Worm (Caenorhabditis elegans): ENCODE data around the gene Y24D9A.7.

The Y24D9A.7 gene

DNA sequence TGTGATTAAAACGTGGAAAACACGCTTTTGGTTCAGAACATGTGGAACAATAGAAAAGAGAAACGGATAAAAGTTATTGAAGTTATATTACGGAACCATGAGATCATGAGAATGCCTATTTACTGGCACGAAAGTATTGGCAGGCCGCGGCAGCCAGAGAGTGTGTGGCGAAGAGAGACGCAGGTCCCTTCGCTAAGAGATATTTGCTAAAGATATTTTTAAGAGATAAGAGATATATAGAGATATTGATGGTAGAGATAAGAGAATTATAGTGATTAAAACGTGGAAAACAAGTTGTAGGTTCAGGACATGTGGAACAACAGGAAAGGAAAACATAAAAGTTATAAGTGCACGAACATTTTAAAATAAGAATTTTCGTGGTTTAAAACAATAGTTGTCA is 32.9 kb upstream of the Y24D9A.7 start:
- TF ChIP-seq cog-1 (tag; optimal IDR thresholded peaks at IDR 0.05) (no peak), med-1 (GFP tag; optimal IDR thresholded peaks at IDR 0.05; ENCODE audit: insufficient read depth) (no peak), T22C8.4 (GFP tag; IDR thresholded peaks at IDR 0.05) (no peak), ref-1 (GFP tag; conservative IDR thresholded peaks at IDR 0.05) (no peak), ztf-29 (GFP tag; IDR thresholded peaks at IDR 0.05) (no peak), klf-2 (GFP tag; conservative IDR thresholded peaks at IDR 0.05) (no peak), flt-1 (GFP tag; IDR thresholded peaks at IDR 0.05) (no peak), ztf-23 (GFP tag; IDR thresholded peaks at IDR 0.05) (no peak), tab-1 (GFP tag; IDR thresholded peaks at IDR 0.05) (no peak)

DNA sequence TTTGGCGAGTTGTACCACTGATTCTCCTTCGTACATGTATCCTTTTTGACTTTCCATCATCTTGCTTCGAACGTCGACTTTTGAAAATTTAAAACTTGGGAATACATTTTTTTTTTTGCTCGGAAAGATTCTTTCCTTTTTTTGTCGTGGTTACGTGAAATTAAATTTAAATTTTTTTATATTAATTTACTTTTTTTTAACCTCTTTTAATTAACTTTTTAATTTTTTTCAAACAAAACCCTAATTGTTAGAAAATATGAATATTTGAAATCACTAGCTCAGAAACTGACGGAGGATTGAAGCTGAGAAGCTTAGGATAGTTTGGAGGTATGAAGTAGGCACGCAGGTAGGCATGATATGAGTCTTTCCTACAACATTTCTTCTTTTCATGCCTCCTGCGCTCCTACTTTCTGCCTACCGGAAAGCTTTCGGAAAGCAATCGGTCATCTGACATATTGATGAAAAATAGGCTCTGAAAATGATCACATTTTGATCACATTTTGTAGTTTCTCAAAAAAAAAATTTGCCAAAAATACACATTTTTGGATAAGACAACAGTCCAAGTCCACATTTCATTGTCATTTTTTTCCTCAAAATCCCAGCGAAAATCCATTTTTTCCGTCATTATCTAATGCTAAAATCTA is 29.6 kb upstream of the Y24D9A.7 start, which contains the start of the genes R08C7.8 and R08C7.4:
Gene R08C7.8, minus strand, starts transcription at position 101 of the 644 bp plus-strand sequence.
Gene R08C7.4, plus strand, starts transcription at position 594 of the 644 bp plus-strand sequence.
- TF ChIP-seq ztf-23 (GFP tag; IDR thresholded peaks at IDR 0.05) (no peak), cog-1 (tag; optimal IDR thresholded peaks at IDR 0.05) (no peak), med-1 (GFP tag; optimal IDR thresholded peaks at IDR 0.05; ENCODE audit: insufficient read depth) (no peak), flt-1 (GFP tag; IDR thresholded peaks at IDR 0.05) (no peak), ref-1 (GFP tag; conservative IDR thresholded peaks at IDR 0.05) (no peak), ztf-29 (GFP tag; IDR thresholded peaks at IDR 0.05) (no peak), klf-2 (GFP tag; conservative IDR thresholded peaks at IDR 0.05) (no peak), T22C8.4 (GFP tag; IDR thresholded peaks at IDR 0.05) (no peak)

DNA sequence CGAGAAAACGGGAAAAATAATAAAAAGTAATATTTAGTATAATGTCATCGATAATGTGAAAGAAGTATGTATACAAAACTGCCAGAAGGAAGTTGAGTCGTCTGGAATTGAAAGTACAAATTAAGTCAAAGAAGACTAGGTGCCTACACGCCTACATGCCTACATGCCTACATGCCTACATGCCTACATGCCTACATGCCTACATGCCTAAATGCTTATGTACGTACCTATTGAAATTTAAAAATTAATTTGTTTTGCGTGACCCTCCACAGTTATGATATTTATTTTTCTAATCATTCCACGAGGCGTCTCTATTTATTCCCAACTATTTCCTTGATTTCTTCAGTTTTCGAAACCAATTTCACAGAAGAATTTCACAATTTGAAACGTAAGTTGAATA is 24.9 kb upstream of the Y24D9A.7 start, which contains the start of the genes str-185 and R08C7.5:
Gene str-185, minus strand, starts transcription at position 101 of the 400 bp plus-strand sequence.
Gene R08C7.5, plus strand, starts transcription at position 329 of the 400 bp plus-strand sequence.
- TF ChIP-seq cog-1 (tag; optimal IDR thresholded peaks at IDR 0.05) (no peak), ztf-29 (GFP tag; IDR thresholded peaks at IDR 0.05) (no peak), med-1 (GFP tag; optimal IDR thresholded peaks at IDR 0.05; ENCODE audit: insufficient read depth) (no peak), ztf-23 (GFP tag; IDR thresholded peaks at IDR 0.05) (no peak), tab-1 (GFP tag; IDR thresholded peaks at IDR 0.05) (no peak), flt-1 (GFP tag; IDR thresholded peaks at IDR 0.05) (no peak), T22C8.4 (GFP tag; IDR thresholded peaks at IDR 0.05) (no peak), ref-1 (GFP tag; conservative IDR thresholded peaks at IDR 0.05) (no peak), klf-2 (GFP tag; conservative IDR thresholded peaks at IDR 0.05) (no peak)

DNA sequence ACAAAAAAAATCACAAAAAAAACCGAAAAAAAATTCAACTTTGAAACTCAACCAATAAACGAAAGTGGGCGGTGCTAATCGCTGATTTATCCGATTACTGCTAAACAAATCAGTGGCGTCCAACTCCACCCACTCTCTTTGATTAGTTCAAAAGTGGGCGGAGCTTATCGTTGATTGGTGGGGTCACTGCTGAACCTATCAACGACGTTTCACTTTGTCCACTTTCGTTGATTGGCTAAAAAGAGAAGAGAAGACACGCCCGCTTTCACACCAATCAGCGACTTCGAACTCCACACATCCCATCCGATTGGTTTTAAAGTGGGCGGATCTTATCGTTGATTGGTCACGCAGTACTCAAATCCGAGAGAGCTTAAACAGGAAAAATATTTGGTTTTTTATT is 18.9 kb upstream of the Y24D9A.7 start:
- TF ChIP-seq cog-1 (tag; optimal IDR thresholded peaks at IDR 0.05), result no peak
- TF ChIP-seq flt-1 (GFP tag; IDR thresholded peaks at IDR 0.05), result no peak
- no peak for TF ChIP-seq ztf-23 (GFP tag; IDR thresholded peaks at IDR 0.05)
- no peak for TF ChIP-seq tab-1 (GFP tag; IDR thresholded peaks at IDR 0.05)
- no peak for TF ChIP-seq ref-1 (GFP tag; conservative IDR thresholded peaks at IDR 0.05)
- TF ChIP-seq T22C8.4 (GFP tag; IDR thresholded peaks at IDR 0.05), result no peak

- TF ChIP-seq ztf-23 (GFP tag; IDR thresholded peaks at IDR 0.05) (no peak), ref-1 (GFP tag; conservative IDR thresholded peaks at IDR 0.05) (no peak), ztf-29 (GFP tag; IDR thresholded peaks at IDR 0.05) (no peak), cog-1 (tag; optimal IDR thresholded peaks at IDR 0.05) (no peak), tab-1 (GFP tag; IDR thresholded peaks at IDR 0.05) (no peak), T22C8.4 (GFP tag; IDR thresholded peaks at IDR 0.05) (no peak), flt-1 (GFP tag; IDR thresholded peaks at IDR 0.05) (no peak), klf-2 (GFP tag; conservative IDR thresholded peaks at IDR 0.05) (no peak), med-1 (GFP tag; optimal IDR thresholded peaks at IDR 0.05; ENCODE audit: insufficient read depth) (no peak)
Measured at ce11 chrIV:4423026-4423425, 18.1 kb upstream of the Y24D9A.7 start.

ce11 chrIV:4422029-4422428 is 17.1 kb upstream of the Y24D9A.7 start, which contains the start of gene clec-175:
clec-175 (plus strand) TSS chrIV:4422329.
- TF ChIP-seq ztf-29 (GFP tag; IDR thresholded peaks at IDR 0.05) (no peak), flt-1 (GFP tag; IDR thresholded peaks at IDR 0.05) (no peak), ztf-23 (GFP tag; IDR thresholded peaks at IDR 0.05) (no peak), klf-2 (GFP tag; conservative IDR thresholded peaks at IDR 0.05) (no peak), tab-1 (GFP tag; IDR thresholded peaks at IDR 0.05) (no peak), med-1 (GFP tag; optimal IDR thresholded peaks at IDR 0.05; ENCODE audit: insufficient read depth) (no peak), ref-1 (GFP tag; conservative IDR thresholded peaks at IDR 0.05) (no peak), cog-1 (tag; optimal IDR thresholded peaks at IDR 0.05) (no peak), T22C8.4 (GFP tag; IDR thresholded peaks at IDR 0.05) (no peak)

DNA sequence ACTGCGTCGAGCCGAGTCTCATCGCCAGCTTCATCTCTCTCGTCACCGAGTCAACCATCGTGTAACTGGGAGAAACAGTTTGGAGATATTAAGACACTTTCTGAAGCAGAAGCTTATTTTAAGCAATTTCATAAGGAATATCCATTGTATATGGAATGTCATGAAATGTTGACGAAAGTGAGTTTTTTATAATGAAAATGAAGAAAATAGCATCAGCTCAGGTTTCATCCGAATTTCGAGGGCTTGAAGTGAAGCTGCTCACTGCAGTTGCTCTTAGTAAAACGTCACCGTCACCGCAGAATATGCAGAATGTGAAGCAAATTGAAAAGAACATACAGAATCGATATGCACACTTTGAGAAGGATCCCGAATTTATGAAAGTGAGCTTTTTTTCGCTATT is 8.1 kb upstream of the Y24D9A.7 start:
- TF ChIP-seq T22C8.4 (GFP tag; IDR thresholded peaks at IDR 0.05), result no peak
- no peak for TF ChIP-seq ztf-29 (GFP tag; IDR thresholded peaks at IDR 0.05)
- TF ChIP-seq flt-1 (GFP tag; IDR thresholded peaks at IDR 0.05), result no peak
- no peak for TF ChIP-seq ztf-23 (GFP tag; IDR thresholded peaks at IDR 0.05)
- no peak for TF ChIP-seq klf-2 (GFP tag; conservative IDR thresholded peaks at IDR 0.05)
- no peak for TF ChIP-seq tab-1 (GFP tag; IDR thresholded peaks at IDR 0.05)
- TF ChIP-seq cog-1 (tag; optimal IDR thresholded peaks at IDR 0.05), result no peak
- no peak for TF ChIP-seq ref-1 (GFP tag; conservative IDR thresholded peaks at IDR 0.05)
- TF ChIP-seq med-1 (GFP tag; optimal IDR thresholded peaks at IDR 0.05; ENCODE audit: insufficient read depth), result no peak

ce11 chrIV:4411948-4412335 is 7.0 kb upstream of the Y24D9A.7 start:
- TF ChIP-seq ztf-29 (GFP tag; IDR thresholded peaks at IDR 0.05) (no peak), med-1 (GFP tag; optimal IDR thresholded peaks at IDR 0.05; ENCODE audit: insufficient read depth) (no peak), klf-2 (GFP tag; conservative IDR thresholded peaks at IDR 0.05) (no peak), flt-1 (GFP tag; IDR thresholded peaks at IDR 0.05) (no peak), T22C8.4 (GFP tag; IDR thresholded peaks at IDR 0.05) (no peak), tab-1 (GFP tag; IDR thresholded peaks at IDR 0.05) (no peak), ztf-23 (GFP tag; IDR thresholded peaks at IDR 0.05) (no peak), cog-1 (tag; optimal IDR thresholded peaks at IDR 0.05) (no peak), ref-1 (GFP tag; conservative IDR thresholded peaks at IDR 0.05) (no peak)

- no peak for TF ChIP-seq tab-1 (GFP tag; IDR thresholded peaks at IDR 0.05)
- TF ChIP-seq klf-2 (GFP tag; conservative IDR thresholded peaks at IDR 0.05), result no peak
- no peak for TF ChIP-seq ref-1 (GFP tag; conservative IDR thresholded peaks at IDR 0.05)
- TF ChIP-seq med-1 (GFP tag; optimal IDR thresholded peaks at IDR 0.05; ENCODE audit: insufficient read depth), result no peak
- no peak for TF ChIP-seq ztf-23 (GFP tag; IDR thresholded peaks at IDR 0.05)
- no peak for TF ChIP-seq T22C8.4 (GFP tag; IDR thresholded peaks at IDR 0.05)
- TF ChIP-seq cog-1 (tag; optimal IDR thresholded peaks at IDR 0.05), result no peak
- no peak for TF ChIP-seq flt-1 (GFP tag; IDR thresholded peaks at IDR 0.05)
- no peak for TF ChIP-seq ztf-29 (GFP tag; IDR thresholded peaks at IDR 0.05)
Measured at ce11 chrIV:4411311-4411947, 6.5 kb upstream of the Y24D9A.7 start.
